Worm (Caenorhabditis elegans) whole organism, early embryonic: ENCODE measurements around the gene nas-13.

Experiments
- B0310.2 ChIP-seq: sonication (generic microtip); optimal IDR thresholded peaks from 2 replicates; lab custom pipeline; 2016; ENCODE audit warnings: mild to moderate bottlenecking, missing genetic modification characterization, missing compliant biosample characterization
- F13C5.2 ChIP-seq: sonication (generic microtip); optimal IDR thresholded peaks from 2 replicates; lab custom pipeline; 2017; ENCODE audit warnings: mild to moderate bottlenecking, missing genetic modification characterization, inconsistent platforms, missing compliant biosample characterization
- aly-1 ChIP-seq: sonication (generic microtip); optimal IDR thresholded peaks from 2 replicates; lab custom pipeline; 2016; ENCODE audit warnings: missing genetic modification characterization, missing compliant biosample characterization
- ama-1 ChIP-seq: fragments of 150-350 bp; optimal IDR thresholded peaks from 2 replicates; lab custom pipeline; 2014
- ceh-13 ChIP-seq: fragments of 200-800 bp; sonication (Bioruptor generic); optimal IDR thresholded peaks from 2 replicates; lab custom pipeline; 2018; ENCODE audit warnings: mild to moderate bottlenecking, missing genetic modification characterization, missing compliant biosample characterization
- ceh-36 ChIP-seq: sonication (generic microtip); optimal IDR thresholded peaks from 2 replicates; lab custom pipeline; 2016; ENCODE audit warnings: missing genetic modification characterization, inconsistent platforms, missing compliant biosample characterization
- ets-7 ChIP-seq: sonication (generic microtip); optimal IDR thresholded peaks from 2 replicates; lab custom pipeline; 2016; ENCODE audit warnings: missing genotype, missing genetic modification characterization, missing compliant biosample characterization
- flt-1 ChIP-seq: fragments of 200-800 bp; sonication (Bioruptor generic); IDR thresholded peaks from 2 replicates; pipeline ENCODE4 v1.3.6; 2022; ENCODE audit warnings: missing genetic modification characterization, missing compliant biosample characterization
- hmbx-1 ChIP-seq: sonication (generic microtip); optimal IDR thresholded peaks from 2 replicates; lab custom pipeline; 2016; ENCODE audit warnings: mild to moderate bottlenecking, missing genetic modification characterization, missing compliant biosample characterization
- hmg-4 ChIP-seq: fragments of 200-800 bp; sonication (Bioruptor generic); optimal IDR thresholded peaks from 2 replicates; lab custom pipeline; 2018; ENCODE audit warnings: mild to moderate bottlenecking, missing genetic modification characterization, missing compliant biosample characterization
- hnd-1 ChIP-seq: sonication (generic microtip); optimal IDR thresholded peaks from 2 replicates; lab custom pipeline; 2016; ENCODE audit warnings: missing genetic modification characterization, missing compliant biosample characterization
- pes-1 ChIP-seq: fragments of 200-800 bp; sonication (Bioruptor generic); IDR thresholded peaks from 2 replicates; pipeline ENCODE4 v1.3.6; 2022; ENCODE audit warnings: missing genetic modification reagents, missing genetic modification characterization, missing compliant biosample characterization
- scrt-1 ChIP-seq: fragments of 200-800 bp; sonication (Bioruptor generic); IDR thresholded peaks from 2 replicates; pipeline ENCODE4 v1.3.6; 2022; ENCODE audit warnings: missing genetic modification characterization, missing compliant biosample characterization
- sea-1 ChIP-seq: fragments of 200-800 bp; sonication (Bioruptor generic); conservative IDR thresholded peaks from 2 replicates; pipeline ENCODE4 v1.3.6; 2022; ENCODE audit warnings: missing genetic modification characterization, missing compliant biosample characterization
- tbx-11 ChIP-seq: fragments of 200-800 bp; sonication (Bioruptor generic); IDR thresholded peaks from 2 replicates; pipeline ENCODE4 v1.3.6; 2022; ENCODE audit warnings: missing genetic modification characterization, missing compliant biosample characterization
- tbx-37 ChIP-seq: fragments of 200-800 bp; sonication (Bioruptor generic); conservative IDR thresholded peaks from 2 replicates; pipeline ENCODE4 v1.3.6; 2022; ENCODE audit warnings: missing genetic modification reagents, missing genetic modification characterization, missing compliant biosample characterization
- tra-4 ChIP-seq: sonication (generic microtip); optimal IDR thresholded peaks from 2 replicates; lab custom pipeline; 2017; ENCODE audit warnings: missing genetic modification characterization, missing compliant biosample characterization

Gene nas-13

ce11 chrX:15380437-15380836 lies 47.6 kb downstream of the nas-13 start:
- no peak for TF ChIP-seq flt-1
- no peak for TF ChIP-seq scrt-1
- peak; percentile 14 for TF ChIP-seq aly-1
- TF ChIP-seq tbx-11, result no peak
- TF ChIP-seq ets-7 (tag; lab: Kevin White, UChicago), result no peak
- TF ChIP-seq F13C5.2 (tag; lab: Kevin White, UChicago), result no peak

ce11 chrX:15379882-15380281 lies 48.2 kb downstream of the nas-13 start:
- TF ChIP-seq aly-1 (no peak), hnd-1 (tag; lab: Kevin White, UChicago) (no peak), flt-1 (no peak), scrt-1 (no peak), sea-1 (GFP tag; lab: Robert Waterston, UW) (no peak), tbx-37 (GFP tag; lab: Robert Waterston, UW) (no peak), ceh-36 (tag; lab: Kevin White, UChicago) (no peak), ets-7 (tag; lab: Kevin White, UChicago) (no peak), ceh-13 (GFP tag; lab: Kevin White, UChicago) (no peak), F13C5.2 (tag; lab: Kevin White, UChicago) (no peak), hmg-4 (GFP tag; lab: Kevin White, UChicago) (no peak), tra-4 (tag; lab: Kevin White, UChicago) (no peak), hmbx-1 (no peak), ama-1 (lab: Kevin White, UChicago) (no peak), pes-1 (GFP tag; lab: Robert Waterston, UW) (no peak), B0310.2 (tag; lab: Kevin White, UChicago) (no peak), tbx-11 (no peak)

ce11 chrX:15377724-15378123 lies 50.3 kb downstream of the nas-13 start, which contains the start of gene svh-5:
svh-5 (minus strand) TSS chrX:15377824.
- TF ChIP-seq ceh-13 (GFP tag; lab: Kevin White, UChicago), result no peak
- no peak for TF ChIP-seq pes-1 (GFP tag; lab: Robert Waterston, UW)
- no peak for TF ChIP-seq hmbx-1
- no peak for TF ChIP-seq B0310.2 (tag; lab: Kevin White, UChicago)
- no peak for TF ChIP-seq tra-4 (tag; lab: Kevin White, UChicago)
- no peak for TF ChIP-seq flt-1
- no peak for TF ChIP-seq ama-1 (lab: Kevin White, UChicago)
- no peak for TF ChIP-seq ceh-36 (tag; lab: Kevin White, UChicago)
- no peak for TF ChIP-seq scrt-1
- TF ChIP-seq sea-1 (GFP tag; lab: Robert Waterston, UW), result no peak
- no peak for TF ChIP-seq ets-7 (tag; lab: Kevin White, UChicago)
- no peak for TF ChIP-seq hnd-1 (tag; lab: Kevin White, UChicago)
- TF ChIP-seq F13C5.2 (tag; lab: Kevin White, UChicago), result no peak

ce11 chrX:15376580-15376979 lies 51.5 kb downstream of the nas-13 start:
- no peak for TF ChIP-seq hmg-4 (GFP tag; lab: Kevin White, UChicago)
- TF ChIP-seq flt-1, result no peak
- TF ChIP-seq hmbx-1, result no peak
- TF ChIP-seq B0310.2 (tag; lab: Kevin White, UChicago), result no peak
- no peak for TF ChIP-seq tbx-11
- TF ChIP-seq F13C5.2 (tag; lab: Kevin White, UChicago), result no peak
- TF ChIP-seq tra-4 (tag; lab: Kevin White, UChicago), result no peak
- no peak for TF ChIP-seq ets-7 (tag; lab: Kevin White, UChicago)

ce11 chrX:15375299-15375698 lies 52.8 kb downstream of the nas-13 start:
- TF ChIP-seq hmbx-1 (no peak), sea-1 (GFP tag; lab: Robert Waterston, UW) (no peak), tra-4 (tag; lab: Kevin White, UChicago) (no peak), hmg-4 (GFP tag; lab: Kevin White, UChicago) (no peak), scrt-1 (no peak), tbx-37 (GFP tag; lab: Robert Waterston, UW) (no peak), tbx-11 (no peak), flt-1 (no peak), ceh-13 (GFP tag; lab: Kevin White, UChicago) (no peak), ama-1 (lab: Kevin White, UChicago) (no peak)
